Fruit fly (Drosophila melanogaster) whole organism, prepupa: ENCODE measurements around the gene nkd.

Experiments used
- CG11294 ChIP-seq: fragments of 200-800 bp; sonication (Bioruptor generic); IDR thresholded peaks from 2 replicates; pipeline ENCODE4 v1.3.6; 2022; ENCODE audit warnings: missing biosample characterization, missing genetic modification characterization
- CG31627 ChIP-seq: fragments of 200-800 bp; sonication (Bioruptor generic); optimal IDR thresholded peaks from 3 replicates; lab custom pipeline; 2016; ENCODE audit warnings: missing biosample characterization, missing genetic modification characterization
- CG6163 ChIP-seq: fragments of 200-800 bp; sonication (Bioruptor generic); IDR thresholded peaks from 3 replicates; pipeline ENCODE4 v1.3.6; 2022; ENCODE audit warnings: missing biosample characterization, missing genetic modification characterization
- CG7368 ChIP-seq: fragments of 200-800 bp; sonication (Bioruptor generic); optimal IDR thresholded peaks from 3 replicates; lab custom pipeline; 2016; ENCODE audit warnings: missing biosample characterization, missing genetic modification characterization
- CG8119 ChIP-seq: fragments of 200-800 bp; sonication (Bioruptor generic); IDR thresholded peaks from 3 replicates; pipeline ENCODE4 v1.3.6; 2022; ENCODE audit warnings: missing biosample characterization, missing genetic modification characterization
- CG8632 ChIP-seq: fragments of 200-800 bp; sonication (Bioruptor generic); optimal IDR thresholded peaks from 3 replicates; lab custom pipeline; 2016; ENCODE audit warnings: missing biosample characterization, missing genetic modification characterization
- Ets21C ChIP-seq: fragments of 200-800 bp; sonication (Bioruptor generic); optimal IDR thresholded peaks from 3 replicates; lab custom pipeline; 2016; ENCODE audit warnings: missing biosample characterization, missing genetic modification characterization
- Hr38 ChIP-seq: sonication (Bioruptor generic); optimal IDR thresholded peaks from 2 replicates; lab custom pipeline; 2016; ENCODE audit warnings: missing biosample characterization, missing genetic modification characterization
- ss ChIP-seq, 2 experiments: fragments of 200-800 bp; sonication (Bioruptor generic); optimal IDR thresholded peaks; 2 replicates in 1 of 2; 3 replicates in 1 of 2; lab custom pipeline; 2017 to 2018; ENCODE audit warnings: mild to moderate bottlenecking in 2 of 2, missing biosample characterization in 2 of 2, missing genetic modification characterization in 2 of 2, moderate library complexity in 1 of 2
- vri ChIP-seq: fragments of 200-800 bp; sonication (Bioruptor generic); optimal IDR thresholded peaks from 3 replicates; lab custom pipeline; 2016; ENCODE audit warnings: missing biosample characterization, mild to moderate bottlenecking, missing genetic modification characterization

dm6 chr3L:19085688-19086363 is 40.6 kb upstream of the nkd start:
- TF ChIP-seq CG8632 (GFP tag; lab: Kevin White, UChicago) (no peak), vri (GFP tag; lab: Kevin White, UChicago) (no peak), CG11294 (GFP tag; lab: Robert Waterston, UW) (no peak), CG6163 (GFP tag; lab: Robert Waterston, UW) (no peak), ss (GFP tag; optimal IDR thresholded peaks at IDR 0.05; lab: Kevin White, UChicago) (no peak), CG8119 (GFP tag; lab: Robert Waterston, UW) (no peak), Ets21C (GFP tag; lab: Kevin White, UChicago) (no peak), CG7368 (no peak), Hr38 (GFP tag; lab: Kevin White, UChicago) (no peak), CG31627 (GFP tag; lab: Kevin White, UChicago) (no peak)
